Fruit fly (Drosophila melanogaster): Measurements from ENCODE around the gene Ravus.

The Ravus gene

DNA sequence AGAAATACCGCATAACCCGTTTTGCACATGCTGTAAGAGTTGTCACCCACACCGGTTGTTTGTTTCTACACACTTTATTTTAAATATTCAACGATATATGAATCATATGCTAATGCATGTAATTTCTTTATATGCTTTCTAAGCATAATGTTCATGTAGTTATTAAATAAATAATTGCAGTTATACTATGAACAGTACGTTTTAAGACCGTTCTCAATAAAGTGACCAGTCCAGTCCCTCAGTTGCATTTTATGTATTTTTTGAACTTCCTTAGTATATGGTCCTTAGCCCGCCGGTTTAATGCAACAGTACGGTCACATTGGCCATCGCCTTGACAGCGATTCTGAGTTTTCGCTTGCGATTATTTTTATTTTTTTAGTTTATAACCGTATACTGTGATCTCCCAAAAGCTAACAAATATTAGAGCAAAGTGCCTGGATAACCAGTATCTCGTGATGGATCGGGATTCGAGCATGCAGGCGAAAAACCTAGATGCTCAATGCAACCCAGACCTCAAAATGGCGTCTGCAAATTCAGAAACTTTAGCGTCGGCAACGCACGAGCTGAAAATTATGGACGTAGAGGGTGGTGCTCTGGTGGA, at the start of gene Ravus (continued):
- TF ChIP-seq CG8281 (tag; optimal IDR thresholded peaks at IDR 0.05) (no peak), fd3F (GFP tag; optimal IDR thresholded peaks at IDR 0.05) (no peak), Lhr (GFP tag; optimal IDR thresholded peaks at IDR 0.05) (peak; percentile 73), CG18599 (GFP tag; optimal IDR thresholded peaks at IDR 0.05) (no peak), ewg (GFP tag; optimal IDR thresholded peaks at IDR 0.05) (peak; percentile 31), CG5180 (GFP tag; optimal IDR thresholded peaks at IDR 0.05) (no peak), pho (GFP tag; optimal IDR thresholded peaks at IDR 0.05) (peak; percentile 56), HLH54F (GFP tag; optimal IDR thresholded peaks at IDR 0.05) (peak; percentile 50), sisA (GFP tag; IDR thresholded peaks at IDR 0.05) (0 out of 2 replicates have a peak, but pooled peaks have one; percentile 35), CG33213 (GFP tag; optimal IDR thresholded peaks at IDR 0.05) (peak; percentile 47), crc (GFP tag; optimal IDR thresholded peaks at IDR 0.05) (no peak), Ravus (GFP tag; IDR thresholded peaks at IDR 0.05) (peak; percentile 22; the same call in 1 of the 2 replicates), sqz (GFP tag; optimal IDR thresholded peaks at IDR 0.05) (no peak), chn (GFP tag; optimal IDR thresholded peaks at IDR 0.05) (no peak), bowl (GFP tag; IDR thresholded peaks at IDR 0.05) (no peak), run (tag; optimal IDR thresholded peaks at IDR 0.05) (no peak), Opbp (GFP tag; IDR thresholded peaks at IDR 0.05; ENCODE audit: partially characterized antibody) (no peak), Trl (optimal IDR thresholded peaks at IDR 0.05) (no peak), Trl (GFP tag; optimal IDR thresholded peaks at IDR 0.05) (peak; percentile 37), aop (GFP tag; IDR thresholded peaks at IDR 0.05) (no peak), CG3847 (GFP tag; IDR thresholded peaks at IDR 0.05) (peak; percentile 67), CG1024 (GFP tag; IDR thresholded peaks at IDR 0.05) (no peak), tup (GFP tag; optimal IDR thresholded peaks at IDR 0.05) (no peak), CG14710 (tag; optimal IDR thresholded peaks at IDR 0.05) (peak; percentile 78), Vsx1 (GFP tag; optimal IDR thresholded peaks at IDR 0.05) (no peak), CG32767 (GFP tag; IDR thresholded peaks at IDR 0.05) (no peak), CG11456 (GFP tag; IDR thresholded peaks at IDR 0.05) (0 out of 3 replicates have a peak, but pooled peaks have one; percentile 55), CG1233 (GFP tag; optimal IDR thresholded peaks at IDR 0.05) (no peak), CG8478 (optimal IDR thresholded peaks at IDR 0.05) (no peak), jigr1 (GFP tag; IDR thresholded peaks at IDR 0.05) (no peak), ems (GFP tag; optimal IDR thresholded peaks at IDR 0.05) (peak; percentile 35), Ada2b (GFP tag; IDR thresholded peaks at IDR 0.05) (0 out of 2 replicates have a peak, but pooled peaks have one; percentile 5), ttk (GFP tag; IDR thresholded peaks at IDR 0.05) (no peak), maf-S (GFP tag; optimal IDR thresholded peaks at IDR 0.05) (peak; percentile 0), luna (GFP tag; optimal IDR thresholded peaks at IDR 0.05) (no peak), hkb (optimal IDR thresholded peaks at IDR 0.05) (peak; percentile 71), hkb (GFP tag; IDR thresholded peaks at IDR 0.05) (no peak), gem (tag; optimal IDR thresholded peaks at IDR 0.05) (no peak), CG34422 (GFP tag; IDR thresholded peaks at IDR 0.05) (0 out of 3 replicates have a peak, but pooled peaks have one; percentile 40), lola (GFP tag; optimal IDR thresholded peaks at IDR 0.05) (peak in 1 of 3 experiments; percentile 44), grn (GFP tag; optimal IDR thresholded peaks at IDR 0.05) (no peak), CG15479 (GFP tag; optimal IDR thresholded peaks at IDR 0.05) (no peak), CG7271 (tag; optimal IDR thresholded peaks at IDR 0.05) (no peak), CG14965 (GFP tag; optimal IDR thresholded peaks at IDR 0.05; ENCODE audit: borderline replicate concordance) (no peak), CG4617 (GFP tag; optimal IDR thresholded peaks at IDR 0.05; ENCODE audit: borderline replicate concordance) (peak; percentile 75), CG15696 (tag; optimal IDR thresholded peaks at IDR 0.05) (peak; percentile 32), CG32772 (GFP tag; IDR thresholded peaks at IDR 0.05) (no peak), CG10462 (GFP tag; optimal IDR thresholded peaks at IDR 0.05) (no peak), Mrtf (GFP tag; IDR thresholded peaks at IDR 0.05) (no peak), CG10543 (GFP tag; optimal IDR thresholded peaks at IDR 0.05) (no peak), Oli (tag; optimal IDR thresholded peaks at IDR 0.05) (peak; percentile 34)
